Worm (Caenorhabditis elegans) whole organism, L4 larva: ENCODE measurements around the gene txdc-12.1.

Source experiments
- F10B5.3 ChIP-seq: sonication (generic microtip); optimal IDR thresholded peaks from 2 replicates; lab custom pipeline; 2016; ENCODE audit warnings: mild to moderate bottlenecking, missing genetic modification characterization, missing compliant biosample characterization
- R02D3.7 ChIP-seq: fragments of 150-350 bp; sonication (generic microtip); optimal IDR thresholded peaks from 3 replicates; lab custom pipeline; 2014; ENCODE audit warnings: missing biosample characterization, missing genetic modification characterization
- Y48G9A.11 ChIP-seq: fragments of 200-800 bp; sonication (Bioruptor generic); IDR thresholded peaks from 2 replicates; pipeline ENCODE4 v1.3.6; 2022; ENCODE audit warnings: missing genetic modification reagents, missing genetic modification characterization, missing compliant biosample characterization
- Y5F2A.4 ChIP-seq: fragments of 200-800 bp; sonication (Bioruptor generic); optimal IDR thresholded peaks from 2 replicates; lab custom pipeline; 2018; ENCODE audit warnings: mild to moderate bottlenecking, missing genetic modification characterization, missing compliant biosample characterization
- ZK337.2 ChIP-seq: fragments of 200-800 bp; sonication (Bioruptor generic); IDR thresholded peaks from 2 replicates; pipeline ENCODE4 v1.3.6; 2022; ENCODE audit warnings: missing genetic modification reagents, missing genetic modification characterization, missing compliant biosample characterization
- aha-1 ChIP-seq: fragments of 150-350 bp; peaks from one replicate; lab custom pipeline; 2014; ENCODE audit warnings: missing biosample characterization, missing genetic modification characterization
- ama-1 ChIP-seq: fragments of 150-350 bp; optimal IDR thresholded peaks from 2 replicates; lab custom pipeline; 2014; ENCODE audit warnings: inconsistent platforms, mixed read lengths
- arid-1 ChIP-seq: fragments of 200-800 bp; sonication (Bioruptor generic); conservative IDR thresholded peaks from 2 replicates; pipeline ENCODE4 v1.3.6; 2022; ENCODE audit warnings: missing genetic modification reagents, missing genetic modification characterization, missing compliant biosample characterization
- attf-4 ChIP-seq: sonication (generic microtip); optimal IDR thresholded peaks from 3 replicates; lab custom pipeline; 2017; ENCODE audit warnings: missing biosample characterization, missing genetic modification characterization
- ceh-62 ChIP-seq: sonication (generic microtip); optimal IDR thresholded peaks from 2 replicates; lab custom pipeline; 2017; ENCODE audit warnings: missing biosample characterization, missing genetic modification characterization
- ceh-82 ChIP-seq: sonication (generic microtip); optimal IDR thresholded peaks from 2 replicates; lab custom pipeline; 2017; ENCODE audit warnings: missing biosample characterization, missing genetic modification characterization
- ces-1 ChIP-seq: fragments of 150-350 bp; sonication (generic microtip); optimal IDR thresholded peaks from 4 replicates; lab custom pipeline; 2014; ENCODE audit warnings: missing biosample characterization, missing genetic modification reagents, missing genetic modification characterization
- cey-2 ChIP-seq: sonication (generic microtip); optimal IDR thresholded peaks from 3 replicates; lab custom pipeline; 2017; ENCODE audit warnings: missing genetic modification characterization, mild to moderate bottlenecking, missing compliant biosample characterization, antibody characterized with exemption, borderline replicate concordance; ENCODE audit not compliant: insufficient read depth
- daf-16 ChIP-seq, 3 experiments: sonication (generic microtip); optimal IDR thresholded peaks; 2 replicates each; lab custom pipeline; 2016 to 2017; ENCODE audit warnings: missing genetic modification characterization in 3 of 3, missing genetic modification reagents in 3 of 3, mild to moderate bottlenecking in 2 of 3, missing compliant biosample characterization in 2 of 3, missing biosample characterization in 1 of 3, moderate library complexity in 1 of 3
- daf-19 ChIP-seq: fragments of 200-800 bp; sonication (Bioruptor generic); conservative IDR thresholded peaks from 2 replicates; pipeline ENCODE4 v1.3.6; 2022; ENCODE audit warnings: missing genetic modification characterization, missing compliant biosample characterization
- dmd-9 ChIP-seq: fragments of 200-800 bp; sonication (Bioruptor generic); IDR thresholded peaks from 2 replicates; pipeline ENCODE4 v1.3.6; 2022; ENCODE audit warnings: missing genetic modification reagents, missing genetic modification characterization, missing compliant biosample characterization
- dpl-1 ChIP-seq: fragments of 150-350 bp; optimal IDR thresholded peaks from 2 replicates; lab custom pipeline; 2014; ENCODE audit warnings: missing biosample characterization, missing genetic modification reagents, missing genetic modification characterization
- duxl-1 ChIP-seq: sonication (generic microtip); optimal IDR thresholded peaks from 2 replicates; lab custom pipeline; 2016; ENCODE audit warnings: mild to moderate bottlenecking, missing genetic modification characterization, moderate library complexity, missing compliant biosample characterization; ENCODE audit not compliant: poor library complexity
- dve-1 ChIP-seq: sonication (generic microtip); optimal IDR thresholded peaks from 2 replicates; lab custom pipeline; 2017; ENCODE audit warnings: antibody characterized with exemption, mild to moderate bottlenecking, missing genetic modification characterization, missing compliant biosample characterization; ENCODE audit not compliant: insufficient read depth
- egl-27 ChIP-seq: sonication (generic microtip); optimal IDR thresholded peaks from 3 replicates; lab custom pipeline; 2017; ENCODE audit warnings: missing biosample characterization, missing genetic modification reagents, missing genetic modification characterization
- gei-8 ChIP-seq: fragments of 200-800 bp; sonication (Bioruptor generic); optimal IDR thresholded peaks from 2 replicates; lab custom pipeline; 2018; ENCODE audit warnings: mild to moderate bottlenecking, missing genetic modification characterization, missing compliant biosample characterization
- hmg-1.1 ChIP-seq: fragments of 200-800 bp; sonication (Bioruptor generic); IDR thresholded peaks from 2 replicates; pipeline ENCODE4 v1.3.6; 2022; ENCODE audit warnings: missing genetic modification reagents, missing genetic modification characterization, missing compliant biosample characterization
- jun-1 ChIP-seq: fragments of 150-350 bp; optimal IDR thresholded peaks from 2 replicates; lab custom pipeline; 2014; ENCODE audit warnings: missing biosample characterization, missing genetic modification reagents, missing genetic modification characterization
- lin-1 ChIP-seq: fragments of 200-800 bp; sonication (Bioruptor generic); IDR thresholded peaks from 2 replicates; pipeline ENCODE4 v1.3.6; 2022; ENCODE audit warnings: missing genetic modification reagents, missing genetic modification characterization, missing compliant biosample characterization
- lin-38 ChIP-seq: fragments of 200-800 bp; sonication (Bioruptor generic); IDR thresholded peaks from 2 replicates; pipeline ENCODE4 v1.3.6; 2022; ENCODE audit warnings: missing genetic modification reagents, missing genetic modification characterization, missing compliant biosample characterization
- lsy-2 ChIP-seq, 2 experiments: fragments of 150-350 bp in 1 of 2; sonication (generic microtip) in 1 of 2; optimal IDR thresholded peaks; 2 replicates each; lab custom pipeline; 2014 to 2017; ENCODE audit warnings: missing biosample characterization in 2 of 2, missing genetic modification characterization in 2 of 2
- madf-5 ChIP-seq, 2 experiments: fragments of 200-800 bp; sonication (Bioruptor generic); IDR thresholded peaks; 2 replicates each; pipeline ENCODE4 v1.3.6; 2022; ENCODE audit warnings: missing compliant biosample characterization in 2 of 2, missing genetic modification characterization in 2 of 2
- mep-1 ChIP-seq: fragments of 150-350 bp; sonication (generic microtip); optimal IDR thresholded peaks from 3 replicates; lab custom pipeline; 2014; ENCODE audit warnings: missing biosample characterization, missing genetic modification characterization
- mxl-2 ChIP-seq: fragments of 200-800 bp; sonication (Bioruptor generic); conservative IDR thresholded peaks from 2 replicates; pipeline ENCODE4 v1.3.6; 2022; ENCODE audit warnings: missing genetic modification reagents, missing genetic modification characterization, missing compliant biosample characterization
- nhr-237 ChIP-seq: sonication (generic microtip); optimal IDR thresholded peaks from 2 replicates; lab custom pipeline; 2017; ENCODE audit warnings: missing biosample characterization, missing genetic modification characterization
- nhr-25 ChIP-seq: sonication (generic microtip); optimal IDR thresholded peaks from 2 replicates; lab custom pipeline; 2017; ENCODE audit warnings: missing genetic modification characterization, mild to moderate bottlenecking, missing compliant biosample characterization, antibody characterized with exemption, moderate library complexity, borderline replicate concordance; ENCODE audit not compliant: insufficient read depth
- nhr-28 ChIP-seq: fragments of 150-350 bp; optimal IDR thresholded peaks from 2 replicates; lab custom pipeline; 2014; ENCODE audit warnings: missing biosample characterization, missing genetic modification characterization
- nhr-42 ChIP-seq: fragments of 200-800 bp; sonication (Bioruptor generic); IDR thresholded peaks from 2 replicates; pipeline ENCODE4 v1.3.6; 2022; ENCODE audit warnings: missing genetic modification characterization, missing compliant biosample characterization
- nhr-6 ChIP-seq: fragments of 150-350 bp; optimal IDR thresholded peaks from 2 replicates; lab custom pipeline; 2014; ENCODE audit warnings: missing biosample characterization, missing genetic modification characterization
- pha-4 ChIP-seq, 2 experiments: fragments of 150-350 bp in 1 of 2; fragments of 200-800 bp in 1 of 2; sonication (Bioruptor generic) in 1 of 2; IDR thresholded peaks in 1 of 2; optimal IDR thresholded peaks in 1 of 2; 2 replicates each; pipeline versions ENCODE4 v1.3.6 to Lab custom; 2014 to 2022; ENCODE audit warnings: missing genetic modification characterization in 2 of 2, missing genetic modification reagents in 2 of 2, missing biosample characterization in 1 of 2, missing compliant biosample characterization in 1 of 2
- php-3 ChIP-seq: fragments of 200-800 bp; sonication (Bioruptor generic); IDR thresholded peaks from 2 replicates; pipeline ENCODE4 v1.3.6; 2022; ENCODE audit warnings: missing genetic modification reagents, missing genetic modification characterization, missing compliant biosample characterization
- rbr-2 ChIP-seq: sonication (generic microtip); optimal IDR thresholded peaks from 2 replicates; lab custom pipeline; 2016; ENCODE audit warnings: missing genotype, missing genetic modification characterization, missing compliant biosample characterization
- sdz-12 ChIP-seq: fragments of 200-800 bp; sonication (Bioruptor generic); optimal IDR thresholded peaks from 2 replicates; lab custom pipeline; 2018; ENCODE audit warnings: mild to moderate bottlenecking, missing genetic modification characterization, missing compliant biosample characterization
- set-16 ChIP-seq: fragments of 200-800 bp; sonication (Bioruptor generic); IDR thresholded peaks from 2 replicates; pipeline ENCODE4 v1.3.6; 2022; ENCODE audit warnings: missing genetic modification reagents, missing genetic modification characterization, missing compliant biosample characterization
- snpc-1.2 ChIP-seq: fragments of 200-800 bp; sonication (Bioruptor generic); IDR thresholded peaks from 2 replicates; pipeline ENCODE4 v1.3.6; 2022; ENCODE audit warnings: missing genetic modification reagents, missing genetic modification characterization, missing compliant biosample characterization
- snpc-4 ChIP-seq: fragments of 150-350 bp; optimal IDR thresholded peaks from 2 replicates; lab custom pipeline; 2014; ENCODE audit warnings: missing biosample characterization, missing genetic modification characterization
- tag-97 ChIP-seq: fragments of 200-800 bp; sonication (Bioruptor generic); IDR thresholded peaks from 2 replicates; pipeline ENCODE4 v1.3.6; 2022; ENCODE audit warnings: missing genetic modification characterization, missing compliant biosample characterization
- unc-62 ChIP-seq, 3 experiments: fragments of 150-350 bp in 1 of 3; sonication (generic microtip); optimal IDR thresholded peaks in 2 of 3; peaks in 1 of 3; 1 replicate in 1 of 3; 2 replicates in 2 of 3; lab custom pipeline; 2014 to 2017; ENCODE audit warnings: missing biosample characterization in 3 of 3, missing genetic modification characterization in 3 of 3, missing genetic modification reagents in 3 of 3, missing genotype in 1 of 3
- vab-7 ChIP-seq: fragments of 200-800 bp; sonication (Bioruptor generic); IDR thresholded peaks from 2 replicates; pipeline ENCODE4 v1.3.6; 2022; ENCODE audit warnings: missing genetic modification reagents, missing genetic modification characterization, missing compliant biosample characterization
- zag-1 ChIP-seq: fragments of 150-350 bp; optimal IDR thresholded peaks from 2 replicates; lab custom pipeline; 2014; ENCODE audit warnings: missing biosample characterization, missing genetic modification characterization
- zfp-3 ChIP-seq: fragments of 200-800 bp; sonication (Bioruptor generic); conservative IDR thresholded peaks from 2 replicates; pipeline ENCODE4 v1.3.6; 2022; ENCODE audit warnings: missing genetic modification reagents, missing genetic modification characterization, missing compliant biosample characterization
- zip-2 ChIP-seq: fragments of 150-350 bp; optimal IDR thresholded peaks from 2 replicates; lab custom pipeline; 2014; ENCODE audit warnings: missing biosample characterization, missing genetic modification characterization

Gene txdc-12.1

DNA sequence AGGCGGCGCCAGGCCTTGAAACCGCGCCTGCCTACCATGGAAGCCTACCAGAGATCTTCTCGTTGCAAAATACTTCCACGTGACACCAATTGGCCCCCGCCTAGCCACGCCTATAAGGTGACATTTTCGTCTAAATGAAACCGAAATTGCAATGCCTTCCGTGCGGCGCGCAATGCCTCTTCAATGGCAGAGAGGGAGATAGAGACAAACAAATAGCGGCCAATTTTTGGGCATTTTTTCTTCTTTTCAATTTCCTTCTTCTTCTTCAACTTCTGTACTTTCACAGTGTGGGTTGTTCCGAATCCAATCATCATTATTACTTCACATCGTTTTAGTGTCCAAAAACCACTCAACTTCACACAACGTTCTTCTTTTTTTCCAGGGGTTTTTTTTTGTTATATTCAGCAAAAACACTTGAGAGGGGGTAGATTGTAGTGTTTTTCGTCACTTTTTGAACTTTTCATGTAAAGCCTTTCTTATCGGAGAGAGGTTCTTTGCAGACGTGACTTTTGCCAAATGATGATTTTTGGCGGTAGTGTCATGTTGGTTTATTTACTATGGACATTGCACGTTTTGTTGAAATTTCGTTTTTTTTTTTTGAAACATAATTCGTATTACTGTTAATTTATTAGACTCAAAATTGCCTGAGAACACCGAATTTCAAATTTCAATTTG, 21.1 kb downstream of the txdc-12.1 start (continued):
- TF ChIP-seq lin-1 (GFP tag; lab: Robert Waterston, UW) (no peak), Y5F2A.4 (no peak), dpl-1 (GFP tag; lab: Kevin White, UChicago) (no peak), rbr-2 (tag; lab: Kevin White, UChicago) (no peak), hmg-1.1 (no peak), ceh-62 (tag; lab: Kevin White, UChicago) (no peak), zag-1 (no peak), set-16 (GFP tag; lab: Robert Waterston, UW) (0 out of 2 replicates have a peak, but pooled peaks have one; percentile 12), php-3 (GFP tag; lab: Robert Waterston, UW) (no peak), sdz-12 (GFP tag; lab: Kevin White, UChicago) (no peak), ces-1 (GFP tag; lab: Kevin White, UChicago) (no peak), madf-5 (GFP tag; IDR thresholded peaks at IDR 0.05; lab: Robert Waterston, UW) (no peak), gei-8 (GFP tag; lab: Kevin White, UChicago) (no peak), zip-2 (tag; lab: Kevin White, UChicago) (no peak), arid-1 (GFP tag; lab: Robert Waterston, UW) (no peak), zfp-3 (no peak), F10B5.3 (no peak), snpc-1.2 (GFP tag; lab: Robert Waterston, UW) (no peak), nhr-237 (no peak), ZK337.2 (GFP tag; lab: Robert Waterston, UW) (no peak), Y48G9A.11 (no peak), ceh-82 (no peak), daf-16 (GFP tag; optimal IDR thresholded peaks at IDR 0.05; lab: Kevin White, UChicago) (no peak), daf-16 (tag; optimal IDR thresholded peaks at IDR 0.05; lab: Kevin White, UChicago) (peak; percentile 25), mep-1 (tag; lab: Kevin White, UChicago) (peak; percentile 26), ama-1 (lab: Kevin White, UChicago) (no peak), nhr-28 (tag; lab: Kevin White, UChicago) (no peak), jun-1 (tag; lab: Kevin White, UChicago) (no peak), R02D3.7 (tag; lab: Kevin White, UChicago) (no peak)

DNA sequence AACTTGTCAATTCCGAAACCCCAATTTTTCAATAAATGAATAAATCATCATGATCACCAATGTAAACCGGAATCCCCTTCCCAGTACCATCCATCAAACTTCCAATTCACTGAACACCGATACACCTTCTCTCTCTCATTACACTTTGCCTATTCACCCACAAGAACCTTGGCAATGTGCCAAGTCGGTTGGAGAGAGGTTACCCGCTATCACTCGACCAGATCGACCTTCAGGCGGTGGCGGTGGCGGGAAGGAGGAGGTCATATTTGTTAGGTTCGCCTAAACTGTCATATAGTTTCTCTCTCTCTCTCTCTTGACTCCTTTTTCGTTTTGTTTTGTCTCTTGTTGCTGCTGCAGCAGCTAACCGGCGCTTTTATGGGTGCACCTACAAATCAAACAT, 22.4 kb downstream of the txdc-12.1 start:
- TF ChIP-seq set-16 (GFP tag; lab: Robert Waterston, UW), result 0 out of 2 replicates have a peak, but pooled peaks have one; percentile 11
- TF ChIP-seq mep-1 (tag; lab: Kevin White, UChicago), result peak; percentile 32
- no peak for TF ChIP-seq ces-1 (GFP tag; lab: Kevin White, UChicago)
- TF ChIP-seq nhr-28 (tag; lab: Kevin White, UChicago), result peak; percentile 20
- no peak for TF ChIP-seq cey-2 (tag; lab: Kevin White, UChicago)
- no peak for TF ChIP-seq vab-7 (GFP tag; lab: Robert Waterston, UW)
- no peak for TF ChIP-seq egl-27 (tag; lab: Kevin White, UChicago)
- TF ChIP-seq pha-4 (GFP tag; IDR thresholded peaks at IDR 0.05; lab: Robert Waterston, UW), result no peak
- TF ChIP-seq pha-4 (tag; optimal IDR thresholded peaks at IDR 0.05; lab: Kevin White, UChicago), result no peak
- TF ChIP-seq zip-2 (tag; lab: Kevin White, UChicago), result no peak
- peak in 1 of 2 experiments; percentile 49 for TF ChIP-seq unc-62 (GFP tag; optimal IDR thresholded peaks at IDR 0.05 in 1 of 2; lab: Kevin White, UChicago)
- no peak for TF ChIP-seq unc-62 (tag; optimal IDR thresholded peaks at IDR 0.05; lab: Kevin White, UChicago)
- TF ChIP-seq lsy-2 (tag; optimal IDR thresholded peaks at IDR 0.05; lab: Kevin White, UChicago), result peak in 1 of 2 experiments; percentile 7
- no peak for TF ChIP-seq nhr-6
- no peak for TF ChIP-seq arid-1 (GFP tag; lab: Robert Waterston, UW)
- no peak for TF ChIP-seq tag-97
- TF ChIP-seq Y5F2A.4, result no peak
- TF ChIP-seq dve-1, result peak; percentile 39
- no peak for TF ChIP-seq attf-4
- TF ChIP-seq duxl-1 (tag; lab: Kevin White, UChicago), result no peak
- TF ChIP-seq nhr-42 (GFP tag; lab: Robert Waterston, UW), result no peak
- no peak for TF ChIP-seq lin-38 (GFP tag; lab: Robert Waterston, UW)
- no peak for TF ChIP-seq snpc-4 (tag; lab: Kevin White, UChicago)
- no peak for TF ChIP-seq dmd-9 (GFP tag; lab: Robert Waterston, UW)
- peak; percentile 31; the same call in 1 of the 2 replicates for TF ChIP-seq hmg-1.1
- peak; percentile 78 for TF ChIP-seq nhr-25 (tag; lab: Kevin White, UChicago)
- TF ChIP-seq jun-1 (tag; lab: Kevin White, UChicago), result no peak
- TF ChIP-seq daf-19 (GFP tag; lab: Robert Waterston, UW), result no peak
- TF ChIP-seq mxl-2, result no peak
- peak; percentile 51 for TF ChIP-seq aha-1 (tag; lab: Kevin White, UChicago)
